ENCODE assay signal across 1 fruit fly cellular context in the genomic region with DNA sequence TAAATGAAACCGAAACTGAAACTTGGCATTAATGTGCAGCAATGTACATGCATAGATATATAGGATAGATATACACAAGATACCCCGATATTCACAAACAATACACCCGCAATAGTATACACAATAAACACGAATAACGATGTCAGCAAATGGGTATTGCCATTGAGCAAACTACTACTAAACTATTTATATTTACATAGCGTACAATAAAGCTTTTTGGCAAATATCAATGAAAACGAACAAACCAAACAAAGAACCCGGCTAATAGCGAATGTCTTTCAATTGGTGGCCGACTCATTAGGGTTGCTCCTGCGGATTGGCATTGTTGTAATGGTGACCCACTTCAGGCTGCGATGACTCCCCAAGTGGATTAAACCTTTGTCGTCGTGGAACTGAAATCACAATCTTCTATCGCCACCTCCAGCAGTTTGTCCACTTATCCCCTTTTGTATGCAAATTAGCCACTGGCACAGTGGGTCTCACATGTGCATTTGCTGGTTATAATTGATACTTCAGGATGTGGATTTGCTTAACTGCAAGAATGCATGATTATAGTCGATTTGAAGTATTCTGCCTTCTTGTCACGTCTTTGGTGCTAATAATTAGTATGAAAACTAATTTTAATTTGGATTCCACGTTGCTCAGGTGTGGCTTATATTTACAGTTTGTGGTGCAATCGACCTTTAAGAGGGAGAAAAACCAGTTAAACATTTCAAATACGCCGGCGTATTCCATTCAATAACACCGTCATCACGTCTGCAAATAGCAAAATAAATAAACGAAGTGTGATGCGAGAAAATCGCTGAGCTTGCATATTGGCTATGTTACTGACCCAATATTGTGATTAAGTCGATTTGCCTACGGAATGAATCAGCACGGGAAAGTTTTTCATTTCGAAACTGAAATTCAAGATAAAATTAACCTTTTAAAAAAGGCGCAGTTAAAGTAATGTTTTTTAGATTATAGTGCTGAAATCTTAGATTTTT.
TF ChIP-seq lines count a peak whose summit lies in the region.

No protein-coding gene starts in this region.

TF ChIP-seq in whole organism, embryonic, 481 proteins besides CTCF, POLR2A, EP300 and RAD21 (continued from another document):
- TF ChIP-seq dmrt99B (tag; optimal IDR thresholded peaks at IDR 0.05; lab: Kevin White, UChicago) (peak; percentile 64), gem (tag; optimal IDR thresholded peaks at IDR 0.05; lab: Kevin White, UChicago) (peak; percentile 51), Neu2 (GFP tag; optimal IDR thresholded peaks at IDR 0.05; lab: Kevin White, UChicago; ENCODE audit: borderline replicate concordance) (no peak), CG10462 (GFP tag; optimal IDR thresholded peaks at IDR 0.05; lab: Kevin White, UChicago) (no peak), CG30431 (GFP tag; optimal IDR thresholded peaks at IDR 0.05; lab: Kevin White, UChicago) (no peak), CG10209 (GFP tag; optimal IDR thresholded peaks at IDR 0.05; lab: Kevin White, UChicago) (no peak), aop (GFP tag; IDR thresholded peaks at IDR 0.05; lab: Robert Waterston, UW) (no peak), CG17328 (GFP tag; IDR thresholded peaks at IDR 0.05; lab: Robert Waterston, UW) (0 out of 2 replicates have a peak, but pooled peaks have one; percentile 5), ase (GFP tag; IDR thresholded peaks at IDR 0.05; lab: Robert Waterston, UW) (no peak), crp (GFP tag; optimal IDR thresholded peaks at IDR 0.05; lab: Kevin White, UChicago) (no peak), CG7987 (GFP tag; optimal IDR thresholded peaks at IDR 0.05; lab: Kevin White, UChicago) (no peak), sob (GFP tag; IDR thresholded peaks at IDR 0.05; lab: Robert Waterston, UW) (peak; percentile 73), CG10979 (tag; optimal IDR thresholded peaks at IDR 0.05; lab: Kevin White, UChicago) (no peak), pho (GFP tag; optimal IDR thresholded peaks at IDR 0.05; lab: Kevin White, UChicago) (no peak), Hmx (GFP tag; optimal IDR thresholded peaks at IDR 0.05; lab: Kevin White, UChicago) (peak; percentile 32), z (GFP tag; IDR thresholded peaks at IDR 0.05; lab: Robert Waterston, UW) (no peak), CG42726 (GFP tag; IDR thresholded peaks at IDR 0.05; lab: Robert Waterston, UW; ENCODE audit: partially characterized antibody) (no peak), wdn (GFP tag; IDR thresholded peaks at IDR 0.05; lab: Robert Waterston, UW) (no peak), CG12769 (tag; optimal IDR thresholded peaks at IDR 0.05; lab: Kevin White, UChicago) (peak; percentile 38), CG3163 (GFP tag; optimal IDR thresholded peaks at IDR 0.05; lab: Kevin White, UChicago) (no peak), Hr78 (GFP tag; optimal IDR thresholded peaks at IDR 0.05; lab: Kevin White, UChicago) (peak in 1 of 2 experiments; percentile 30), gcm2 (GFP tag; optimal IDR thresholded peaks at IDR 0.05; lab: Kevin White, UChicago) (no peak), CG3065 (GFP tag; optimal IDR thresholded peaks at IDR 0.05; lab: Kevin White, UChicago) (no peak), CG17829 (tag; optimal IDR thresholded peaks at IDR 0.05; lab: Kevin White, UChicago) (no peak), Vsx1 (GFP tag; optimal IDR thresholded peaks at IDR 0.05; lab: Kevin White, UChicago) (peak; percentile 50), gfzf (GFP tag; optimal IDR thresholded peaks at IDR 0.05; lab: Kevin White, UChicago) (no peak), Deaf1 (tag; optimal IDR thresholded peaks at IDR 0.05; lab: Kevin White, UChicago) (no peak), exex (tag; optimal IDR thresholded peaks at IDR 0.05; lab: Kevin White, UChicago) (no peak), CG6175 (GFP tag; IDR thresholded peaks at IDR 0.05; lab: Robert Waterston, UW) (peak; percentile 15; the same call in 1 of the 3 replicates), eyg (GFP tag; optimal IDR thresholded peaks at IDR 0.05; lab: Kevin White, UChicago) (peak; percentile 36), Hsf (GFP tag; optimal IDR thresholded peaks at IDR 0.05; lab: Kevin White, UChicago) (peak; percentile 28), CG33213 (GFP tag; optimal IDR thresholded peaks at IDR 0.05; lab: Kevin White, UChicago) (no peak), Trl (optimal IDR thresholded peaks at IDR 0.05; lab: Kevin White, UChicago) (no peak), Trl (GFP tag; optimal IDR thresholded peaks at IDR 0.05; lab: Kevin White, UChicago) (peak; percentile 81), ERR (GFP tag; optimal IDR thresholded peaks at IDR 0.05; lab: Kevin White, UChicago) (peak; percentile 70), bigmax (GFP tag; optimal IDR thresholded peaks at IDR 0.05; lab: Kevin White, UChicago) (no peak), salm (tag; optimal IDR thresholded peaks at IDR 0.05; lab: Kevin White, UChicago) (no peak), Blimp-1 (GFP tag; optimal IDR thresholded peaks at IDR 0.05; lab: Kevin White, UChicago) (no peak), CG10267 (tag; optimal IDR thresholded peaks at IDR 0.05; lab: Kevin White, UChicago) (no peak), tgo (GFP tag; IDR thresholded peaks at IDR 0.05; lab: Robert Waterston, UW) (peak; percentile 60; the same call in 2 of the 3 replicates), HmgD (GFP tag; optimal IDR thresholded peaks at IDR 0.05; lab: Kevin White, UChicago) (no peak), tup (GFP tag; optimal IDR thresholded peaks at IDR 0.05; lab: Kevin White, UChicago) (no peak)
